Worm (Caenorhabditis elegans) whole organism, young adult: Measurements from ENCODE around the gene irld-11.

Source experiments
- C17E4.6 ChIP-seq: fragments of 200-800 bp; sonication (Bioruptor generic); IDR thresholded peaks from 2 replicates; pipeline ENCODE4 v1.3.6; 2022; ENCODE audit warnings: missing genetic modification reagents, missing genetic modification characterization, missing compliant biosample characterization
- F22D6.2 ChIP-seq: sonication (generic microtip); optimal IDR thresholded peaks from 2 replicates; lab custom pipeline; 2016; ENCODE audit warnings: mild to moderate bottlenecking, missing genetic modification characterization, missing compliant biosample characterization
- F52B5.7 ChIP-seq: sonication (generic microtip); optimal IDR thresholded peaks from 2 replicates; lab custom pipeline; 2016; ENCODE audit warnings: mild to moderate bottlenecking, missing genetic modification characterization, missing compliant biosample characterization
- K11D2.4 ChIP-seq: fragments of 200-800 bp; sonication (Bioruptor generic); IDR thresholded peaks from 2 replicates; pipeline ENCODE4 v1.3.6; 2022; ENCODE audit warnings: missing genetic modification reagents, missing genetic modification characterization, missing compliant biosample characterization
- Y67H2A.10 ChIP-seq: fragments of 200-800 bp; sonication (Bioruptor generic); conservative IDR thresholded peaks from 2 replicates; pipeline ENCODE4 v1.3.6; 2022; ENCODE audit warnings: missing genetic modification reagents, missing genetic modification characterization, missing compliant biosample characterization
- Y95B8A.8 ChIP-seq: fragments of 200-800 bp; sonication (Bioruptor generic); IDR thresholded peaks from 2 replicates; pipeline ENCODE4 v1.3.6; 2022; ENCODE audit warnings: missing genetic modification reagents, missing genetic modification characterization, missing compliant biosample characterization
- aptf-2 ChIP-seq: fragments of 200-800 bp; sonication (Bioruptor generic); conservative IDR thresholded peaks from 2 replicates; pipeline ENCODE4 v1.3.6; 2022; ENCODE audit warnings: missing genetic modification reagents, missing genetic modification characterization, missing compliant biosample characterization
- athp-1 ChIP-seq: sonication (generic microtip); optimal IDR thresholded peaks from 2 replicates; lab custom pipeline; 2017; ENCODE audit warnings: mild to moderate bottlenecking, missing genetic modification characterization, missing compliant biosample characterization
- bed-2 ChIP-seq: fragments of 200-800 bp; sonication (Bioruptor generic); IDR thresholded peaks from 2 replicates; pipeline ENCODE4 v1.3.6; 2022; ENCODE audit warnings: missing genetic modification reagents, missing genetic modification characterization, missing compliant biosample characterization
- ccch-3 ChIP-seq: fragments of 200-800 bp; sonication (Bioruptor generic); optimal IDR thresholded peaks from 2 replicates; lab custom pipeline; 2018; ENCODE audit warnings: mild to moderate bottlenecking, missing genetic modification characterization, missing compliant biosample characterization
- cebp-1 ChIP-seq, 2 experiments: fragments of 200-800 bp in 1 of 2; sonication (Bioruptor generic) in 1 of 2; sonication (generic microtip) in 1 of 2; IDR thresholded peaks in 1 of 2; optimal IDR thresholded peaks in 1 of 2; 2 replicates each; pipeline versions ENCODE4 v1.3.6 to Lab custom; 2017 to 2022; ENCODE audit warnings: missing compliant biosample characterization in 2 of 2, missing genetic modification characterization in 2 of 2, mild to moderate bottlenecking in 1 of 2, missing genetic modification reagents in 1 of 2, moderate library complexity in 1 of 2
- ceh-27 ChIP-seq: fragments of 200-800 bp; sonication (Bioruptor generic); optimal IDR thresholded peaks from 2 replicates; lab custom pipeline; 2018; ENCODE audit warnings: mild to moderate bottlenecking, missing genetic modification characterization, moderate library complexity, missing compliant biosample characterization
- ceh-79 ChIP-seq: sonication (generic microtip); optimal IDR thresholded peaks from 2 replicates; lab custom pipeline; 2017; ENCODE audit warnings: mild to moderate bottlenecking, missing genetic modification characterization, missing compliant biosample characterization
- ceh-91 ChIP-seq: fragments of 200-800 bp; sonication (Bioruptor generic); IDR thresholded peaks from 2 replicates; pipeline ENCODE4 v1.3.6; 2022; ENCODE audit warnings: missing genetic modification reagents, missing genetic modification characterization, missing compliant biosample characterization
- chd-7 ChIP-seq: sonication (generic microtip); optimal IDR thresholded peaks from 2 replicates; lab custom pipeline; 2016; ENCODE audit warnings: mild to moderate bottlenecking, missing genetic modification characterization, moderate library complexity, missing compliant biosample characterization
- efl-1 ChIP-seq: fragments of 150-350 bp; optimal IDR thresholded peaks from 2 replicates; lab custom pipeline; 2014; ENCODE audit warnings: missing biosample characterization, missing genetic modification reagents, missing genetic modification characterization
- egl-18 ChIP-seq: fragments of 200-800 bp; sonication (Bioruptor generic); IDR thresholded peaks from 2 replicates; pipeline ENCODE4 v1.3.6; 2022; ENCODE audit warnings: missing genetic modification reagents, missing genetic modification characterization, missing compliant biosample characterization
- ets-4 ChIP-seq: fragments of 200-800 bp; sonication (Bioruptor generic); optimal IDR thresholded peaks from 2 replicates; lab custom pipeline; 2018; ENCODE audit warnings: mild to moderate bottlenecking, missing genetic modification characterization, missing compliant biosample characterization
- hmg-20 ChIP-seq: fragments of 200-800 bp; sonication (Bioruptor generic); IDR thresholded peaks from 2 replicates; pipeline ENCODE4 v1.3.6; 2022; ENCODE audit warnings: missing genetic modification reagents, missing genetic modification characterization, missing compliant biosample characterization
- hsf-1 ChIP-seq: fragments of 200-800 bp; sonication (Bioruptor generic); IDR thresholded peaks from 2 replicates; pipeline ENCODE4 v1.3.6; 2022; ENCODE audit warnings: missing genetic modification reagents, missing genetic modification characterization, missing compliant biosample characterization
- let-526 ChIP-seq: fragments of 200-800 bp; sonication (Bioruptor generic); IDR thresholded peaks from 2 replicates; pipeline ENCODE4 v1.3.6; 2022; ENCODE audit warnings: missing genetic modification reagents, missing genetic modification characterization, missing compliant biosample characterization
- lin-26 ChIP-seq: fragments of 200-800 bp; sonication (Bioruptor generic); IDR thresholded peaks from 2 replicates; pipeline ENCODE4 v1.3.6; 2022; ENCODE audit warnings: missing genetic modification reagents, missing genetic modification characterization, missing compliant biosample characterization
- lin-40 ChIP-seq: sonication (generic microtip); optimal IDR thresholded peaks from 2 replicates; lab custom pipeline; 2016; ENCODE audit warnings: missing genetic modification characterization, mild to moderate bottlenecking, missing compliant biosample characterization, missing genotype, missing genetic modification reagents
- lsl-1 ChIP-seq: fragments of 200-800 bp; sonication (Bioruptor generic); optimal IDR thresholded peaks from 2 replicates; lab custom pipeline; 2018; ENCODE audit warnings: mild to moderate bottlenecking, missing genetic modification characterization, moderate library complexity, missing compliant biosample characterization
- madf-10 ChIP-seq: sonication (generic microtip); optimal IDR thresholded peaks from 2 replicates; lab custom pipeline; 2016; ENCODE audit warnings: mild to moderate bottlenecking, missing genetic modification characterization, missing compliant biosample characterization
- madf-6 ChIP-seq: fragments of 200-800 bp; sonication (Bioruptor generic); IDR thresholded peaks from 2 replicates; pipeline ENCODE4 v1.3.6; 2022; ENCODE audit warnings: missing genetic modification reagents, missing genetic modification characterization, missing compliant biosample characterization
- mcd-1 ChIP-seq: fragments of 200-800 bp; sonication (Bioruptor generic); IDR thresholded peaks from 2 replicates; pipeline ENCODE4 v1.3.6; 2022; ENCODE audit warnings: missing genetic modification reagents, missing genetic modification characterization, missing compliant biosample characterization
- mel-28 ChIP-seq: sonication (generic microtip); optimal IDR thresholded peaks from 2 replicates; lab custom pipeline; 2016; ENCODE audit warnings: borderline replicate concordance, mild to moderate bottlenecking, missing genetic modification characterization, missing compliant biosample characterization
- nhr-120 ChIP-seq: fragments of 200-800 bp; sonication (Bioruptor generic); IDR thresholded peaks from 2 replicates; pipeline ENCODE4 v1.3.6; 2022; ENCODE audit warnings: missing genetic modification characterization, missing compliant biosample characterization
- snpc-1.1 ChIP-seq: sonication (generic microtip); optimal IDR thresholded peaks from 2 replicates; lab custom pipeline; 2017; ENCODE audit warnings: missing genetic modification characterization, mild to moderate bottlenecking, missing compliant biosample characterization, antibody characterized with exemption, moderate library complexity, missing genotype, missing genetic modification reagents; ENCODE audit not compliant: insufficient read depth
- snpc-1.3 ChIP-seq: sonication (generic microtip); optimal IDR thresholded peaks from 2 replicates; lab custom pipeline; 2017; ENCODE audit warnings: missing genetic modification characterization, mild to moderate bottlenecking, missing compliant biosample characterization, antibody characterized with exemption, moderate library complexity, missing genotype, missing genetic modification reagents; ENCODE audit not compliant: insufficient read depth
- tlf-1 ChIP-seq: fragments of 200-800 bp; sonication (Bioruptor generic); optimal IDR thresholded peaks from 2 replicates; lab custom pipeline; 2018; ENCODE audit warnings: mild to moderate bottlenecking, missing genetic modification characterization, missing compliant biosample characterization
- unc-130 ChIP-seq: sonication (generic microtip); optimal IDR thresholded peaks from 2 replicates; lab custom pipeline; 2016; ENCODE audit warnings: missing genetic modification reagents, missing genetic modification characterization, missing compliant biosample characterization
- unc-62 ChIP-seq: fragments of 150-350 bp; optimal IDR thresholded peaks from 2 replicates; lab custom pipeline; 2014; ENCODE audit warnings: missing biosample characterization, missing genetic modification reagents, missing genetic modification characterization
- ztf-18 ChIP-seq: sonication (generic microtip); optimal IDR thresholded peaks from 2 replicates; lab custom pipeline; 2016; ENCODE audit warnings: missing genotype, mild to moderate bottlenecking, missing genetic modification characterization, missing compliant biosample characterization
- ztf-26 ChIP-seq: sonication (generic microtip); optimal IDR thresholded peaks from 2 replicates; lab custom pipeline; 2017; ENCODE audit warnings: missing genetic modification characterization, missing compliant biosample characterization
- ztf-28 ChIP-seq: fragments of 200-800 bp; sonication (Bioruptor generic); IDR thresholded peaks from 2 replicates; pipeline ENCODE4 v1.3.6; 2022; ENCODE audit warnings: missing genetic modification reagents, missing genetic modification characterization, missing compliant biosample characterization

irld-11 gene

DNA sequence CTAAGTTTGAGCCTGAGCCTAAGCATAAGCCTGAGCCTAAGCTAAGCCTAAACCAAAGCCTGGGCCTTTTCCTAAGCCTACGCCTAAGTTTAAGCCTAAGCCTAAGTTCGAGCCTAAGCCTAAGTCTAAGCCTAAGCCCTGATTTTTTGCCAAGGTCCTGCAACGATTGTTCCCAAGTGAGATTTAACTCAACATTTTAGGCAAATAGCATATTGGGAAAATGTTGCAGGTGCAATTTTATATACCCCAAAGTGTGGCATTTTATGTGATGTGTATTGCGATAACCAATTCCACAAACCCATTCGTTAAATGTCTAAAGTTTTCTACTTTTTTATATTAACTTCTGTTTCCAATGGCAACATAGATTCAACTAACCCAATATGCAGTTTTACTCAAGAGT, 7.3 kb downstream of the irld-11 start, which contains the start of gene irld-40:
Gene irld-40 (plus strand): TSS at position 301 of the 400 bp plus-strand sequence.
- TF ChIP-seq madf-10 (no peak), hsf-1 (GFP tag; lab: Robert Waterston, UW) (0 out of 2 replicates have a peak, but pooled peaks have one; percentile 32)

DNA sequence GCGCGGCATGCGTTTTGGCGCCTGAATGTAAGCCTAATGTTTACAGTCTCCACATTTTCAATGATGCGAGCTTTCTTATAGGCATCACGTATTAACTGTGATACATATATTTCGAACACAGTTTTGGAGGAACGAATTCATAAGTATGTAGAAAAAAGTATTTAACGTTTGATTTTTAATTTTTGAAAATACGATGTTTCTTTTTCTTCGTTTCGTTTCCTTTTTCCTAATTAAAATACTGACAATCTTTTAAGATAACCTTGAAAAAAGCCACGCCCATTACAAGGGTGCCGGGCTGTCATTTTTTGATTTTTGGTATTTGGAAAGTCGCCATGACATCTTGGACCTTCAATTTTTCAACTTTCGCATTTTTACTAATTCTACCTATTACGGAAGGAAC, 10.0 kb downstream of the irld-11 start, which contains the start of gene K04F1.9:
Gene K04F1.9 (plus strand): TSS at position 301 of the 400 bp plus-strand sequence.
- no peak for TF ChIP-seq egl-18 (GFP tag; lab: Robert Waterston, UW)
- no peak for TF ChIP-seq ztf-28 (GFP tag; lab: Robert Waterston, UW)
- no peak for TF ChIP-seq K11D2.4
- TF ChIP-seq athp-1 (tag; lab: Kevin White, UChicago): no peak
- TF ChIP-seq tlf-1 (GFP tag; lab: Kevin White, UChicago): no peak

DNA sequence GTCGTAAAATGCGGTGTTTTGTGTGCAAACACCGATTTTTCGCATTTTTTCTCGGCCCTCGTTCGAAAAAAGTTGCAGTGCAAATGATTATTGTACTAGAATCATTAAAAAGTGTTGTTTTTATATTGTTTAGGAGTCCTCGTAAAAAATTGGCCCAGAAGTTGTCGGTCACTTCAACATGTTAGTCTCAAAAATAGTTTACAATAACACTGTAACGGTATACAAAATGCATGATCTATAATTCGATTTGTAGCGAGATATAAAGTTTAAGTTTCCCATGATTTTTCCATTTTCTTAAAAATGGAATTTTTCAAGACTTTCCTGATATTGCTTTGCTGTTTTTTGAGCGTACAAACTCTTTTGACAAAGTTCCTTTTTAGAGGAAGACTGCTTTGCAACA, 12.0 kb downstream of the irld-11 start, which contains the start of gene K04F1.8:
Gene K04F1.8 (plus strand): TSS at position 301 of the 400 bp plus-strand sequence.
- TF ChIP-seq mcd-1 (GFP tag; lab: Robert Waterston, UW): no peak
- no peak for TF ChIP-seq unc-130 (GFP tag; lab: Kevin White, UChicago)
- no peak for TF ChIP-seq ztf-26 (tag; lab: Kevin White, UChicago)
- TF ChIP-seq ztf-18 (tag; lab: Kevin White, UChicago): no peak
- TF ChIP-seq Y67H2A.10 (GFP tag; lab: Robert Waterston, UW): no peak
- no peak for TF ChIP-seq lsl-1 (GFP tag; lab: Kevin White, UChicago)
- TF ChIP-seq madf-6: no peak
- no peak for TF ChIP-seq aptf-2 (GFP tag; lab: Robert Waterston, UW)
- TF ChIP-seq C17E4.6 (GFP tag; lab: Robert Waterston, UW): no peak
- TF ChIP-seq lin-40 (tag; lab: Kevin White, UChicago): no peak
- no peak for TF ChIP-seq hmg-20
- TF ChIP-seq efl-1 (GFP tag; lab: Kevin White, UChicago): no peak
- TF ChIP-seq ztf-28 (GFP tag; lab: Robert Waterston, UW): no peak
- no peak for TF ChIP-seq mel-28 (tag; lab: Kevin White, UChicago)
- no peak for TF ChIP-seq bed-2
- no peak for TF ChIP-seq F22D6.2 (tag; lab: Kevin White, UChicago)
- no peak for TF ChIP-seq ccch-3 (GFP tag; lab: Kevin White, UChicago)
- TF ChIP-seq let-526 (GFP tag; lab: Robert Waterston, UW): no peak
- TF ChIP-seq unc-62 (GFP tag; lab: Kevin White, UChicago): no peak
- no peak for TF ChIP-seq cebp-1 (GFP tag; IDR thresholded peaks at IDR 0.05; lab: Robert Waterston, UW)
- no peak for TF ChIP-seq cebp-1 (tag; optimal IDR thresholded peaks at IDR 0.05; lab: Kevin White, UChicago)

DNA sequence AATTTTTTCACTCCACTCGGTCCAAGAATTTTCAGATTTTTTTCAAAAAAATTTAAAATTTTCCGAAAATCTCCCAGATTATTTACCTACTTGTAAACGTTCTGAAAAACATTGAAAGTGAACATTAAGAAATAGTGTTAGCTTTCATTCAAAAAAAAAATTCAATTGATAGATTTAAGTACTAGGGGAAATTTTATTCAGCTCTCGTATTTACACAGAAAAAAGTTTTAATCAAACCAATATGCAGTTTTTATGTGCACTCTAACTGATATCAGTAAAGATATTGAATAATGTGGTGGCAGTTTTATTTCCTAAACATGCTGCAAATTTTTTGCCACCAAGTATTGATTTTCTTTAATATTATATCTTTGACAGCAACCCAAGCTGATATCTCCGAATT, 13.3 kb downstream of the irld-11 start, which contains the start of gene irld-42:
Gene irld-42 (plus strand): TSS at position 301 of the 400 bp plus-strand sequence.
- TF ChIP-seq ceh-79 (tag; lab: Kevin White, UChicago) (no peak), nhr-120 (GFP tag; lab: Robert Waterston, UW) (no peak), lin-26 (no peak), hmg-20 (no peak), F52B5.7 (tag; lab: Kevin White, UChicago) (no peak), ceh-91 (no peak), egl-18 (GFP tag; lab: Robert Waterston, UW) (no peak), snpc-1.1 (no peak), ets-4 (GFP tag; lab: Kevin White, UChicago) (no peak), ceh-27 (GFP tag; lab: Kevin White, UChicago) (no peak), madf-6 (no peak), bed-2 (no peak), cebp-1 (GFP tag; IDR thresholded peaks at IDR 0.05; lab: Robert Waterston, UW) (no peak), cebp-1 (tag; optimal IDR thresholded peaks at IDR 0.05; lab: Kevin White, UChicago) (no peak), chd-7 (tag; lab: Kevin White, UChicago) (no peak), Y95B8A.8 (GFP tag; lab: Robert Waterston, UW) (no peak), snpc-1.3 (tag; lab: Kevin White, UChicago) (no peak)
